Worm (Caenorhabditis elegans) whole organism, L2 larva: Measurements from ENCODE around the gene C34C12.12.
"Not testable (repeated sequence)": the region's sequence is repeated elsewhere in the genome, so short reads cannot be mapped to it uniquely, and the experiment has no call there.

ENCODE experiments used
- C34F6.9 ChIP-seq: fragments of 150-350 bp; optimal IDR thresholded peaks from 2 replicates; lab custom pipeline; 2014; ENCODE audit warnings: missing biosample characterization, missing genetic modification characterization
- ZK546.5 ChIP-seq: sonication (generic microtip); optimal IDR thresholded peaks from 2 replicates; lab custom pipeline; 2017; ENCODE audit warnings: missing biosample characterization, missing genetic modification characterization
- ama-1 ChIP-seq: fragments of 150-350 bp; optimal IDR thresholded peaks from 2 replicates; lab custom pipeline; 2018; ENCODE audit warnings: inconsistent platforms
- ceh-82 ChIP-seq: fragments of 150-350 bp; optimal IDR thresholded peaks from 2 replicates; lab custom pipeline; 2014; ENCODE audit warnings: missing biosample characterization, missing genetic modification characterization
- egl-27 ChIP-seq: sonication (generic microtip); optimal IDR thresholded peaks from 3 replicates; lab custom pipeline; 2017; ENCODE audit warnings: missing biosample characterization, missing genetic modification reagents, missing genetic modification characterization
- lin-13 ChIP-seq: fragments of 150-350 bp; optimal IDR thresholded peaks from 2 replicates; lab custom pipeline; 2014; ENCODE audit warnings: missing biosample characterization, missing genetic modification reagents, missing genetic modification characterization
- mdl-1 ChIP-seq, 2 experiments: fragments of 150-350 bp in 1 of 2; sonication (generic microtip) in 1 of 2; optimal IDR thresholded peaks; 2 replicates each; lab custom pipeline; 2017; ENCODE audit warnings: missing biosample characterization in 2 of 2, missing genetic modification characterization in 2 of 2
- nhr-11 ChIP-seq: fragments of 150-350 bp; optimal IDR thresholded peaks from 2 replicates; lab custom pipeline; 2014; ENCODE audit warnings: missing biosample characterization, missing genetic modification characterization
- nhr-25 ChIP-seq: fragments of 150-350 bp; sonication (generic microtip); optimal IDR thresholded peaks from 3 replicates; lab custom pipeline; 2014; ENCODE audit warnings: missing biosample characterization, missing genetic modification characterization
- nhr-77 ChIP-seq: fragments of 150-350 bp; optimal IDR thresholded peaks from 2 replicates; lab custom pipeline; 2014; ENCODE audit warnings: missing biosample characterization, missing genetic modification characterization
- peb-1 ChIP-seq: fragments of 150-350 bp; optimal IDR thresholded peaks from 2 replicates; lab custom pipeline; 2014; ENCODE audit warnings: missing biosample characterization, missing genetic modification characterization
- unc-62 ChIP-seq: fragments of 150-350 bp; optimal IDR thresholded peaks from 2 replicates; lab custom pipeline; 2014; ENCODE audit warnings: missing biosample characterization, missing genetic modification reagents, missing genetic modification characterization
- zag-1 ChIP-seq: fragments of 150-350 bp; optimal IDR thresholded peaks from 2 replicates; lab custom pipeline; 2014; ENCODE audit warnings: missing biosample characterization, missing genetic modification characterization
- ztf-11 ChIP-seq: sonication (generic microtip); optimal IDR thresholded peaks from 2 replicates; lab custom pipeline; 2017; ENCODE audit warnings: missing biosample characterization, missing genetic modification characterization

ce11 chrIII:3454045-3454444, 1.1 kb downstream of the C34C12.12 start, which contains the start of gene C34C12.1:
- TF ChIP-seq ztf-11 (tag; lab: Kevin White, UChicago); lin-13 (GFP tag; lab: Kevin White, UChicago); ama-1 (lab: Kevin White, UChicago); nhr-11 (tag; lab: Kevin White, UChicago); nhr-77; unc-62; mdl-1 (tag; optimal IDR thresholded peaks at IDR 0.05; lab: Kevin White, UChicago); ZK546.5 (tag; lab: Kevin White, UChicago); nhr-25; C34F6.9 (tag; lab: Kevin White, UChicago); zag-1 (tag; lab: Kevin White, UChicago); ceh-82 (tag; lab: Kevin White, UChicago); egl-27 (tag; lab: Kevin White, UChicago); peb-1: not testable (repeated sequence)
